Worm (Caenorhabditis elegans) whole organism, L1 larva: Measurements from ENCODE around the gene C49H3.16.

Experiments used
- C34B4.2 ChIP-seq: sonication (generic microtip); optimal IDR thresholded peaks from 2 replicates; lab custom pipeline; 2017; ENCODE audit warnings: mild to moderate bottlenecking, missing genetic modification characterization, missing compliant biosample characterization
- aly-2 ChIP-seq: fragments of 150-350 bp; optimal IDR thresholded peaks from 2 replicates; lab custom pipeline; 2014; ENCODE audit warnings: missing biosample characterization, missing genetic modification characterization
- blmp-1 ChIP-seq: fragments of 150-350 bp; optimal IDR thresholded peaks from 2 replicates; lab custom pipeline; 2014; ENCODE audit warnings: missing biosample characterization, missing genetic modification characterization
- ceh-63 ChIP-seq: fragments of 200-800 bp; sonication (Bioruptor generic); optimal IDR thresholded peaks from 2 replicates; lab custom pipeline; 2018; ENCODE audit warnings: mild to moderate bottlenecking, missing genetic modification characterization, missing compliant biosample characterization
- ceh-88 ChIP-seq: fragments of 200-800 bp; sonication (Bioruptor generic); IDR thresholded peaks from 2 replicates; pipeline ENCODE4 v1.3.6; 2022; ENCODE audit warnings: missing genetic modification characterization, missing compliant biosample characterization
- dpl-1 ChIP-seq, 3 experiments: fragments of 150-350 bp in 2 of 3; sonication (generic microtip) in 1 of 3; optimal IDR thresholded peaks; 2 replicates each; lab custom pipeline; 2014 to 2017; ENCODE audit warnings: missing biosample characterization in 3 of 3, missing genetic modification characterization in 3 of 3, missing genetic modification reagents in 3 of 3
- dsc-1 ChIP-seq: sonication (generic microtip); optimal IDR thresholded peaks from 2 replicates; lab custom pipeline; 2016; ENCODE audit warnings: mild to moderate bottlenecking, missing genetic modification characterization, missing compliant biosample characterization
- efl-1 ChIP-seq, 4 experiments: fragments of 150-350 bp; optimal IDR thresholded peaks in 3 of 4; peaks in 1 of 4; 1 replicate in 1 of 4; 2 replicates in 3 of 4; lab custom pipeline; 2014; ENCODE audit warnings: missing biosample characterization in 2 of 4, missing genetic modification characterization in 2 of 4, missing genetic modification reagents in 2 of 4
- efl-3 ChIP-seq: fragments of 200-800 bp; sonication (Bioruptor generic); optimal IDR thresholded peaks from 2 replicates; lab custom pipeline; 2018; ENCODE audit warnings: mild to moderate bottlenecking, missing genetic modification characterization, missing compliant biosample characterization
- fkh-4 ChIP-seq: sonication (generic microtip); optimal IDR thresholded peaks from 2 replicates; lab custom pipeline; 2016; ENCODE audit warnings: missing compliant biosample characterization, missing genetic modification characterization, borderline replicate concordance
- isw-1 ChIP-seq: fragments of 200-800 bp; sonication (Bioruptor generic); IDR thresholded peaks from 2 replicates; pipeline ENCODE4 v1.3.6; 2022; ENCODE audit warnings: missing genetic modification characterization, missing compliant biosample characterization
- jun-1 ChIP-seq: fragments of 150-350 bp; optimal IDR thresholded peaks from 2 replicates; lab custom pipeline; 2014; ENCODE audit warnings: missing biosample characterization, missing genetic modification reagents, missing genetic modification characterization
- lin-13 ChIP-seq: fragments of 150-350 bp; optimal IDR thresholded peaks from 2 replicates; lab custom pipeline; 2014; ENCODE audit warnings: missing biosample characterization, missing genetic modification reagents, missing genetic modification characterization
- lin-14 ChIP-seq: fragments of 200-800 bp; sonication (Bioruptor generic); optimal IDR thresholded peaks from 2 replicates; lab custom pipeline; 2018; ENCODE audit warnings: mild to moderate bottlenecking, missing genetic modification characterization, moderate library complexity, missing compliant biosample characterization
- lin-15B ChIP-seq: fragments of 150-350 bp; sonication (generic microtip); optimal IDR thresholded peaks from 3 replicates; lab custom pipeline; 2014; ENCODE audit warnings: missing biosample characterization, missing genetic modification characterization
- lin-35 ChIP-seq, 2 experiments: fragments of 150-350 bp; optimal IDR thresholded peaks; 2 replicates each; lab custom pipeline; 2014; ENCODE audit warnings: missing biosample characterization in 2 of 2, missing genetic modification characterization in 2 of 2, missing genetic modification reagents in 2 of 2
- lin-39 ChIP-seq: fragments of 150-350 bp; optimal IDR thresholded peaks from 2 replicates; lab custom pipeline; 2014; ENCODE audit warnings: missing biosample characterization, missing genetic modification reagents, missing genetic modification characterization
- lsy-2 ChIP-seq, 2 experiments: fragments of 150-350 bp; optimal IDR thresholded peaks; 2 replicates each; lab custom pipeline; 2014; ENCODE audit warnings: missing biosample characterization in 2 of 2, missing genetic modification characterization in 2 of 2
- mef-2 ChIP-seq: fragments of 150-350 bp; optimal IDR thresholded peaks from 2 replicates; lab custom pipeline; 2014; ENCODE audit warnings: missing biosample characterization, missing genetic modification characterization
- mep-1 ChIP-seq: fragments of 150-350 bp; optimal IDR thresholded peaks from 2 replicates; lab custom pipeline; 2014; ENCODE audit warnings: missing biosample characterization, missing genetic modification characterization
- nhr-12 ChIP-seq: sonication (generic microtip); optimal IDR thresholded peaks from 2 replicates; lab custom pipeline; 2017; ENCODE audit warnings: missing biosample characterization, missing genetic modification characterization
- nhr-20 ChIP-seq: sonication (generic microtip); optimal IDR thresholded peaks from 2 replicates; lab custom pipeline; 2016; ENCODE audit warnings: mild to moderate bottlenecking, missing genetic modification characterization, missing compliant biosample characterization
- nhr-71 ChIP-seq: sonication (generic microtip); optimal IDR thresholded peaks from 2 replicates; lab custom pipeline; 2016; ENCODE audit warnings: mild to moderate bottlenecking, missing genetic modification characterization, moderate library complexity, missing compliant biosample characterization
- nhr-76 ChIP-seq: sonication (generic microtip); optimal IDR thresholded peaks from 2 replicates; lab custom pipeline; 2017; ENCODE audit warnings: missing biosample characterization, missing genetic modification characterization
- nhr-77 ChIP-seq: fragments of 150-350 bp; optimal IDR thresholded peaks from 2 replicates; lab custom pipeline; 2014; ENCODE audit warnings: missing biosample characterization, missing genetic modification characterization
- nhr-85 ChIP-seq: sonication (generic microtip); peaks from one replicate; lab custom pipeline; 2016; ENCODE audit warnings: missing genetic modification characterization, inconsistent platforms, missing compliant biosample characterization
- nhr-90 ChIP-seq: sonication (generic microtip); optimal IDR thresholded peaks from 2 replicates; lab custom pipeline; 2016; ENCODE audit warnings: mild to moderate bottlenecking, missing genetic modification characterization, missing compliant biosample characterization; ENCODE audit not compliant: poor library complexity
- snu-23 ChIP-seq: sonication (generic microtip); optimal IDR thresholded peaks from 2 replicates; lab custom pipeline; 2016; ENCODE audit warnings: missing genetic modification characterization, missing compliant biosample characterization
- vab-15 ChIP-seq: sonication (generic microtip); optimal IDR thresholded peaks from 2 replicates; lab custom pipeline; 2017; ENCODE audit warnings: missing genotype, mild to moderate bottlenecking, missing genetic modification characterization, missing compliant biosample characterization
- xbp-1 ChIP-seq: sonication (generic microtip); optimal IDR thresholded peaks from 2 replicates; lab custom pipeline; 2016; ENCODE audit warnings: missing genetic modification characterization, missing compliant biosample characterization
- zip-4 ChIP-seq: fragments of 200-800 bp; sonication (Bioruptor generic); optimal IDR thresholded peaks from 2 replicates; lab custom pipeline; 2018; ENCODE audit warnings: mild to moderate bottlenecking, missing genetic modification characterization, moderate library complexity, missing compliant biosample characterization
- ztf-11 ChIP-seq, 2 experiments: sonication (generic microtip); optimal IDR thresholded peaks; 2 replicates each; lab custom pipeline; 2016 to 2017; ENCODE audit warnings: missing genetic modification characterization in 2 of 2, missing biosample characterization in 1 of 2, missing compliant biosample characterization in 1 of 2

C49H3.16 gene

DNA sequence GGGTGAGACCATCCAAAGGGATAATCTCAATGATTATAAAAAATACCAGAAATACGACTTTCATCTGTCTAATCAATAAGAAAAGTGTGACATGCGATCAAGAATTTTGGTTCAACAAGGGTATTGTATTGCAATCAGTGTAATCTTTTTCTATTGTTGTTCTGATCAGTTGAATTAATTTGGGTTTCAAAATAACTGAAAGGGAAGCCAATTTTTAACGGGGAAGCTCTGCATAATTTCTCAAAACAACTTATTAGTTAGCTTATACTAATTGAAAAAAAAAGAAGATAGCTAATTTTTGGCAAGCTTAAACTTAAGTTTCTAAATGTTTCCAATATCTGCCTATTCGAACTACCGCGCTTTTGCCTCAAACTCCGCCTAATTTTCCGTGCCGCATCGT is 7.0 kb downstream of the C49H3.16 start, which contains the start of gene C49H3.12:
C49H3.12 (minus strand) TSS at position 101 of the 400 bp plus-strand sequence.
- TF ChIP-seq C34B4.2 (tag; lab: Kevin White, UChicago), result no peak
- TF ChIP-seq nhr-85 (tag; lab: Kevin White, UChicago), result peak; percentile 3
- TF ChIP-seq efl-1 (optimal IDR thresholded peaks at IDR 0.05; lab: Kevin White, UChicago), result no peak
- peak in 1 of 2 experiments; percentile 7 for TF ChIP-seq efl-1 (GFP tag; optimal IDR thresholded peaks at IDR 0.05 in 1 of 2; lab: Kevin White, UChicago)

DNA sequence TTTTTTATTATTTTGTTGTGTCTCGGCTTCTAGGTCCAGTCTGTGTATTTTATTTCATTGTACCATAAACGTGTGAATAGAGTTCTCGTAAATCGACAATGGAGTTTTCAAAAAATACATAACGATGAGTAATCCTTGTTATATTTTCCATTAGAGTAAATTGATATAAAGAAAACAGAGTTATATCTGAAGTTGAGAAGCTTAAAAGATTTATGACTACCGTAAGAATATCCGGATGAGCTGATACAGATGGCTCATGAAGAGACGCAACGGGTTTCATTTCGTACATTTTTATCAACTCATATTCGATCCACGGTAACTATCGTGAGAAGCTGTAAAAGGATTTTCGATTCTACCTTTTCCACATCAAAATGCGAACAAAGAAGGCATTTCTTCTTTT is 7.6 kb downstream of the C49H3.16 start, which contains the start of gene gcy-8:
gcy-8 (plus strand) TSS at position 301 of the 400 bp plus-strand sequence.
- TF ChIP-seq nhr-85 (tag; lab: Kevin White, UChicago), result peak; percentile 32
- no peak for TF ChIP-seq ztf-11 (tag; optimal IDR thresholded peaks at IDR 0.05; lab: Kevin White, UChicago)
- TF ChIP-seq dsc-1 (tag; lab: Kevin White, UChicago), result peak; percentile 51

DNA sequence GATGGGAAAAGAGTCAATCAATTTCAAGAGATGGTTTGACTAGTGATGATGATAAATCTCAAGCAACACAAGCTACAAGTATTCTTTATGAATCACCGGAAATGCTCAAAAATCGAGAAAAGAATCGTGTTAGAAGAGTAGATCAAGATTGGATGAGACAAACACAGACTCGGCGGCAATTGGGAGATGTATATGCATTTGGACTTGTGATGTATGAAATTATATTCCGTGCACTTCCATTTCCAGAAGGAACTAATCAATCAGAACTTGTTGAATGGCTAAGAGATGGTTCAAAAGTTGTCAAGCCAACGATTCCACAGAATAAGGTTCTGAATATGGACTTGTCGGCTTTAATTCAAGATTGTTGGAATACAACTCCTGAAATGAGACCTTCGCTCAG is 11.6 kb downstream of the C49H3.16 start:
- no peak for TF ChIP-seq efl-3
- TF ChIP-seq ceh-63 (GFP tag; lab: Kevin White, UChicago), result no peak
- no peak for TF ChIP-seq snu-23 (GFP tag; lab: Kevin White, UChicago)
- no peak for TF ChIP-seq lin-13
- no peak for TF ChIP-seq ceh-88 (GFP tag; lab: Robert Waterston, UW)

DNA sequence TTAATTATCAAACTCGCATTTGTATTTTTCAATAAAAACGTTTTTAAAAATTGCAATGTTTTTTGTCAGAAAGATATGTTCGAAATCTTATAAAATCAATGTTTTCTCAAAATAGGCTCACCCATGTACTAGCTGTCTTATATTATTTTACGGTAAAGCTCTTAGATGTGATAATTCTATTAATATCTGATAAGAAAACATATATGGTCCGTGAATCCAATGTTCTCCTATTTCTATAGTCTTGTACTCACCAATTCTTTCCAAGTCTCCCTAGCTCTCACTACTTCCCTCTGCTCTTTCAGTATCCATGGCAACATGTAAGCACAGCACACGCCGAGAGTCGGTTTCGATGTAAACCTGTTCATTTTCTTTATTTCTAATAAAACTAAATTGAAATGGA is 13.5 kb downstream of the C49H3.16 start, which contains the start of gene bbs-2:
bbs-2 (plus strand) TSS at position 301 of the 400 bp plus-strand sequence.
- TF ChIP-seq dpl-1 (GFP tag; optimal IDR thresholded peaks at IDR 0.05; lab: Kevin White, UChicago) (no peak), ceh-88 (GFP tag; lab: Robert Waterston, UW) (no peak), nhr-12 (tag; lab: Kevin White, UChicago) (no peak), jun-1 (no peak), lin-39 (tag; lab: Kevin White, UChicago) (no peak), efl-3 (no peak), nhr-90 (no peak), zip-4 (GFP tag; lab: Kevin White, UChicago) (no peak), nhr-77 (tag; lab: Kevin White, UChicago) (no peak), vab-15 (tag; lab: Kevin White, UChicago) (no peak), ceh-63 (GFP tag; lab: Kevin White, UChicago) (no peak), lin-15B (tag; lab: Kevin White, UChicago) (no peak), nhr-76 (no peak), lin-13 (no peak)

DNA sequence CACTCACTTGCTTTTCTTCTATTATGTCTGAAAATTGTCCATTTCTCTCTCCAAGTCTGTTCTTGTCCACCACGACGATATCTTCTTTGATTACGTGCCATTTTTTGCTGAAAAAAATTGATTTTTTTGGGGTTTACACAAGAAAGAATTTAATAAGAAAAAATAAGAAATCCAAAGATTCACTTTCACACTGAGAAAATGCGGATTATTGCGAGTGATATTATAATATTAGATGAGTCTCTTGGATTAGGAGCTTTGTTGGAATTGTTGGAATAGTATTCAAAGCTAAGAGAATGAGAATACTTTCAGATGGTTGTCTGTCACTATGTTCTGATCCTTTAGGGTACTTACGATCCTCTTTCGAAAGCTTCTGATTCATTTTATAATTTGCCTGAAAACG is 18.6 kb downstream of the C49H3.16 start, which contains the start of gene F20D12.7:
F20D12.7 (minus strand) TSS at position 101 of the 400 bp plus-strand sequence.
- TF ChIP-seq ztf-11 (tag; optimal IDR thresholded peaks at IDR 0.05; lab: Kevin White, UChicago), result no peak
- TF ChIP-seq dsc-1 (tag; lab: Kevin White, UChicago), result peak; percentile 67
- TF ChIP-seq mef-2 (tag; lab: Kevin White, UChicago), result no peak

DNA sequence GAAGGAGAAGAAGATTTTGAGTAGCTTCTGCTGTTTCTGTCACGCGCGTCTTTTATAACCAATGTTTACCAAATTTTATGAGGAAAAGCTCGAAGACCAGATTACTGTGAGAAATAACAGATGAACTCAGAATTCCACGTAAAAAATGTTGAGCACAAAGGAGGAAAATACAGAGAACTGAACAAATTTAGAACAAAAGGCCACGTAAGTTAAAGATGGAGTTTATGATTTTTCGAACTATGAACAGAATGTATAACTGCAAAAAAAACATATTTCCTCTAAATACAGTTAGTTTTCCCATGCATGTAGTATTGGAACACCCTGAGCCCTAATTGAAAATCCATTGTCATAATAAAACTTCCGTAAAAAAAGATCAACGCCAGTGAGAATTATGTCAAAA is 20.7 kb downstream of the C49H3.16 start, which contains the start of gene exc-9:
exc-9 (minus strand) TSS at position 101 of the 400 bp plus-strand sequence.
- no peak for TF ChIP-seq vab-15 (tag; lab: Kevin White, UChicago)
- no peak for TF ChIP-seq efl-1 (optimal IDR thresholded peaks at IDR 0.05; lab: Kevin White, UChicago)
- TF ChIP-seq efl-1 (GFP tag; optimal IDR thresholded peaks at IDR 0.05 in 1 of 2; lab: Kevin White, UChicago), result peak in 1 of 2 experiments; percentile 61

DNA sequence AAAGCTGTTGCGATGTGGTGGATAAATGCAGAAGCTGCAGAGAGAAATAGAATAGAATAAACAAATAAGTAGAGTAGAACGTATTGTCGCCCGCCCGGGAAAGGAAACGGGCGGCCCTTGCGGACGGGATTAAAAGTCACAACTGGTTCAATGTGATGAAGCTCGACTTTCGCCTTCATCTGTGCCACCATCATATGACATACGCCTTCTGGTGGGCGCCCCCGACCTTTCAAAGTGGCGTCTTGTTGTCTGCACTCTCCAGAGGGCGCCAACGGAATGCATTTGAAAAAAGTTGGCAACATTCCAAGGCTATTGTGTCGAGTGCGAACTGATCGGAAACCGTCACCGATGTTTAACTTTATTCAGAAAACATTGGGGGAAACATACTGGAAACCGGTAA is 23.0 kb downstream of the C49H3.16 start:
- no peak for TF ChIP-seq aly-2 (tag; lab: Kevin White, UChicago)
- no peak for TF ChIP-seq lin-15B (tag; lab: Kevin White, UChicago)
- TF ChIP-seq efl-1 (optimal IDR thresholded peaks at IDR 0.05; lab: Kevin White, UChicago), result peak in 1 of 2 experiments; percentile 22
- TF ChIP-seq efl-1 (GFP tag; optimal IDR thresholded peaks at IDR 0.05 in 1 of 2; lab: Kevin White, UChicago), result peak; percentile 33 to 39
- no peak for TF ChIP-seq fkh-4 (tag; lab: Kevin White, UChicago)
- peak in 1 of 2 experiments; percentile 40 for TF ChIP-seq lin-35 (GFP tag; optimal IDR thresholded peaks at IDR 0.05; lab: Kevin White, UChicago)
- TF ChIP-seq isw-1 (GFP tag; lab: Robert Waterston, UW), result no peak; the same call in 1 of the 2 replicates
- peak; percentile 75 for TF ChIP-seq blmp-1 (tag; lab: Kevin White, UChicago)
- TF ChIP-seq lsy-2 (tag; optimal IDR thresholded peaks at IDR 0.05; lab: Kevin White, UChicago), result peak in 1 of 2 experiments; percentile 27
- peak; percentile 16 for TF ChIP-seq nhr-20
- TF ChIP-seq mep-1, result no peak
- peak; percentile 13 for TF ChIP-seq nhr-71 (tag; lab: Kevin White, UChicago)
- TF ChIP-seq snu-23 (GFP tag; lab: Kevin White, UChicago), result peak; percentile 29
- TF ChIP-seq xbp-1 (tag; lab: Kevin White, UChicago), result no peak
- TF ChIP-seq dpl-1 (GFP tag; optimal IDR thresholded peaks at IDR 0.05; lab: Kevin White, UChicago), result peak; percentile 10 to 51 (median 23)
- peak; percentile 66 for TF ChIP-seq lin-14 (GFP tag; lab: Kevin White, UChicago)
- peak; percentile 9 for TF ChIP-seq nhr-85 (tag; lab: Kevin White, UChicago)
